Fruit fly (Drosophila melanogaster): ENCODE measurements around the gene Spag1.

The Spag1 gene

dm6 chr3R:26952857-26953477, 5.3 kb downstream of the Spag1 start:
- TF ChIP-seq fd96Ca (GFP tag; IDR thresholded peaks at IDR 0.05) (no peak), Ets98B (GFP tag; IDR thresholded peaks at IDR 0.05) (no peak), CG10348 (GFP tag; IDR thresholded peaks at IDR 0.05) (no peak), rn (GFP tag; IDR thresholded peaks at IDR 0.05) (no peak), CG13204 (GFP tag; optimal IDR thresholded peaks at IDR 0.05) (no peak)

dm6 chr3R:26953478-26953874, 5.8 kb downstream of the Spag1 start:
- TF ChIP-seq gl (tag; optimal IDR thresholded peaks at IDR 0.05) (peak; percentile 86), CG32121 (GFP tag; IDR thresholded peaks at IDR 0.05) (peak; percentile 85), CG14655 (GFP tag; optimal IDR thresholded peaks at IDR 0.05) (peak; percentile 91), Pif1A (GFP tag; optimal IDR thresholded peaks at IDR 0.05) (peak; percentile 96), Ets98B (GFP tag; IDR thresholded peaks at IDR 0.05) (peak; percentile 84), Snoo (tag; optimal IDR thresholded peaks at IDR 0.05) (no peak), D1 (tag; optimal IDR thresholded peaks at IDR 0.05) (peak; percentile 95), rn (GFP tag; IDR thresholded peaks at IDR 0.05) (peak; percentile 86), CG9948 (tag; optimal IDR thresholded peaks at IDR 0.05) (peak; percentile 98), CG13204 (GFP tag; optimal IDR thresholded peaks at IDR 0.05) (peak; percentile 16), Pif1B (GFP tag; optimal IDR thresholded peaks at IDR 0.05) (peak; percentile 87), CG15710 (tag; optimal IDR thresholded peaks at IDR 0.05) (peak; percentile 94), fd96Ca (GFP tag; IDR thresholded peaks at IDR 0.05) (peak; percentile 93; the same call in 2 of the 3 replicates), CG10348 (GFP tag; IDR thresholded peaks at IDR 0.05) (peak; percentile 77), CG4496 (GFP tag; IDR thresholded peaks at IDR 0.05) (peak; percentile 94), CG8301 (tag; optimal IDR thresholded peaks at IDR 0.05) (peak; percentile 94), EcR (GFP tag; optimal IDR thresholded peaks at IDR 0.05) (no peak), CG17806 (tag; optimal IDR thresholded peaks at IDR 0.05) (peak; percentile 97), CG34367 (tag; optimal IDR thresholded peaks at IDR 0.05) (peak; percentile 96), CG12605 (GFP tag; IDR thresholded peaks at IDR 0.05) (peak; percentile 87), CG8159 (tag; optimal IDR thresholded peaks at IDR 0.05) (peak; percentile 96)

dm6 chr3R:26954020-26954672, 6.5 kb downstream of the Spag1 start:
- TF ChIP-seq CG12605 (GFP tag; IDR thresholded peaks at IDR 0.05) (peak; percentile 95), Pif1A (GFP tag; optimal IDR thresholded peaks at IDR 0.05) (peak; percentile 88), Snoo (tag; optimal IDR thresholded peaks at IDR 0.05) (peak; percentile 93), EcR (GFP tag; optimal IDR thresholded peaks at IDR 0.05) (peak; percentile 86), CG9948 (tag; optimal IDR thresholded peaks at IDR 0.05) (peak; percentile 96), CG34367 (tag; optimal IDR thresholded peaks at IDR 0.05) (peak; percentile 96), CG14655 (GFP tag; optimal IDR thresholded peaks at IDR 0.05) (peak; percentile 90), CG15710 (tag; optimal IDR thresholded peaks at IDR 0.05) (peak; percentile 97), fd96Ca (GFP tag; IDR thresholded peaks at IDR 0.05) (peak; percentile 91), CG13204 (GFP tag; optimal IDR thresholded peaks at IDR 0.05) (peak; percentile 85), CG8159 (tag; optimal IDR thresholded peaks at IDR 0.05) (peak; percentile 96), CG32121 (GFP tag; IDR thresholded peaks at IDR 0.05) (peak; percentile 94), D1 (tag; optimal IDR thresholded peaks at IDR 0.05) (peak; percentile 94), Ets98B (GFP tag; IDR thresholded peaks at IDR 0.05) (peak; percentile 96), rn (GFP tag; IDR thresholded peaks at IDR 0.05) (peak; percentile 95), gl (tag; optimal IDR thresholded peaks at IDR 0.05) (peak; percentile 94), Pif1B (GFP tag; optimal IDR thresholded peaks at IDR 0.05) (peak; percentile 92), CG4496 (GFP tag; IDR thresholded peaks at IDR 0.05) (peak; percentile 96), CG17806 (tag; optimal IDR thresholded peaks at IDR 0.05) (peak; percentile 97), CG10348 (GFP tag; IDR thresholded peaks at IDR 0.05) (peak; percentile 71), CG8301 (tag; optimal IDR thresholded peaks at IDR 0.05) (peak; percentile 86)

dm6 chr3R:26955527-26955926, 7.9 kb downstream of the Spag1 start:
- no peak for TF ChIP-seq Snoo (tag; optimal IDR thresholded peaks at IDR 0.05)
- TF ChIP-seq CG8301 (tag; optimal IDR thresholded peaks at IDR 0.05): no peak
- no peak for TF ChIP-seq CG10348 (GFP tag; IDR thresholded peaks at IDR 0.05)
- TF ChIP-seq CG32121 (GFP tag; IDR thresholded peaks at IDR 0.05): no peak
- TF ChIP-seq CG4496 (GFP tag; IDR thresholded peaks at IDR 0.05): no peak

dm6 chr3R:26956376-26957062, 8.9 kb downstream of the Spag1 start:
- no peak for TF ChIP-seq gl (tag; optimal IDR thresholded peaks at IDR 0.05)

dm6 chr3R:26957132-26957531, 9.5 kb downstream of the Spag1 start:
- TF ChIP-seq EcR (GFP tag; optimal IDR thresholded peaks at IDR 0.05) (peak; percentile 25), CG9948 (tag; optimal IDR thresholded peaks at IDR 0.05) (no peak)

All from whole organism, pupa.